Fruit fly (Drosophila melanogaster): ENCODE measurements around the gene CG12730.

Gene CG12730

dm6 chrX:5515903-5516658, at the start of gene CG12730 (continued):
- peak; percentile 60 for TF ChIP-seq Ptx1 (GFP tag; IDR thresholded peaks at IDR 0.05)
- peak; percentile 53 for TF ChIP-seq CG7839 (tag; optimal IDR thresholded peaks at IDR 0.05)
- peak; percentile 35; the same call in 1 of the 3 replicates for TF ChIP-seq CG11695 (GFP tag; IDR thresholded peaks at IDR 0.05)
- TF ChIP-seq CG1603 (tag; optimal IDR thresholded peaks at IDR 0.05) = no peak
- peak; percentile 41; the same call in 1 of the 2 replicates for TF ChIP-seq lmd (GFP tag; IDR thresholded peaks at IDR 0.05)
- TF ChIP-seq kni (GFP tag; optimal IDR thresholded peaks at IDR 0.05) = no peak
- TF ChIP-seq CG8290 (GFP tag; optimal IDR thresholded peaks at IDR 0.05) = no peak
- TF ChIP-seq CG8290 (tag; optimal IDR thresholded peaks at IDR 0.05) = no peak
- TF ChIP-seq pnt (GFP tag; optimal IDR thresholded peaks at IDR 0.05) = no peak
- TF ChIP-seq CG34376 (GFP tag; optimal IDR thresholded peaks at IDR 0.05) = no peak
- TF ChIP-seq bab2 (GFP tag; optimal IDR thresholded peaks at IDR 0.05) = no peak
- TF ChIP-seq CG9817 (tag; optimal IDR thresholded peaks at IDR 0.05) = no peak
- TF ChIP-seq CG42726 (GFP tag; IDR thresholded peaks at IDR 0.05; ENCODE audit: partially characterized antibody) = no peak
- TF ChIP-seq Drgx (GFP tag; IDR thresholded peaks at IDR 0.05) = peak; percentile 34; the same call in 1 of the 2 replicates
- TF ChIP-seq CG8944 (GFP tag; optimal IDR thresholded peaks at IDR 0.05) = no peak
- TF ChIP-seq CG9876 (GFP tag; optimal IDR thresholded peaks at IDR 0.05) = no peak
- TF ChIP-seq Stat92E (GFP tag; optimal IDR thresholded peaks at IDR 0.05) = no peak
- peak; percentile 17 for TF ChIP-seq sisA (GFP tag; IDR thresholded peaks at IDR 0.05)
- TF ChIP-seq CG17829 (tag; optimal IDR thresholded peaks at IDR 0.05) = no peak
- TF ChIP-seq Jarid2 (GFP tag; optimal IDR thresholded peaks at IDR 0.05) = no peak
- TF ChIP-seq CG5180 (GFP tag; optimal IDR thresholded peaks at IDR 0.05) = no peak
- TF ChIP-seq Hey (tag; optimal IDR thresholded peaks at IDR 0.05) = no peak
- TF ChIP-seq run (tag; optimal IDR thresholded peaks at IDR 0.05) = no peak
- no peak for TF ChIP-seq Bgb (GFP tag; IDR thresholded peaks at IDR 0.05; ENCODE audit: partially characterized antibody)
- no peak for TF ChIP-seq CG8478 (optimal IDR thresholded peaks at IDR 0.05)
- TF ChIP-seq Vsx1 (GFP tag; optimal IDR thresholded peaks at IDR 0.05) = no peak
- no peak for TF ChIP-seq CG10321 (GFP tag; IDR thresholded peaks at IDR 0.05)
- no peak for TF ChIP-seq CG1529 (GFP tag; optimal IDR thresholded peaks at IDR 0.05)
- peak; percentile 64 for TF ChIP-seq CG14441 (GFP tag; IDR thresholded peaks at IDR 0.05)
- no peak for TF ChIP-seq Ets97D (GFP tag; optimal IDR thresholded peaks at IDR 0.05)
- TF ChIP-seq C15 (GFP tag; IDR thresholded peaks at IDR 0.05) = no peak
- no peak for TF ChIP-seq scrt (GFP tag; optimal IDR thresholded peaks at IDR 0.05)
- TF ChIP-seq CG11247 (GFP tag; IDR thresholded peaks at IDR 0.05) = 0 out of 2 replicates have a peak, but pooled peaks have one; percentile 42
- TF ChIP-seq gsb (GFP tag; IDR thresholded peaks at IDR 0.05) = peak; percentile 38; the same call in 1 of the 2 replicates
- peak; percentile 73; the same call in 2 of the 3 replicates for TF ChIP-seq dysf (GFP tag; IDR thresholded peaks at IDR 0.05)
- no peak for TF ChIP-seq CG2120 (GFP tag; optimal IDR thresholded peaks at IDR 0.05)
- no peak for TF ChIP-seq wdn (GFP tag; IDR thresholded peaks at IDR 0.05)
- TF ChIP-seq CG15011 (GFP tag; optimal IDR thresholded peaks at IDR 0.05) = no peak
- TF ChIP-seq Dp (GFP tag; optimal IDR thresholded peaks at IDR 0.05) = no peak
- no peak for TF ChIP-seq NFAT (GFP tag; IDR thresholded peaks at IDR 0.05)
- no peak for TF ChIP-seq ems (GFP tag; optimal IDR thresholded peaks at IDR 0.05)
- no peak for TF ChIP-seq CG4617 (GFP tag; optimal IDR thresholded peaks at IDR 0.05; ENCODE audit: borderline replicate concordance)
- peak; percentile 26; the same call in 1 of the 3 replicates for TF ChIP-seq ase (GFP tag; IDR thresholded peaks at IDR 0.05)
- no peak for TF ChIP-seq Optix (GFP tag; IDR thresholded peaks at IDR 0.05)
- no peak for TF ChIP-seq E2f2 (GFP tag; IDR thresholded peaks at IDR 0.05)
- TF ChIP-seq H15 (GFP tag; IDR thresholded peaks at IDR 0.05) = no peak
- TF ChIP-seq ind (GFP tag; optimal IDR thresholded peaks at IDR 0.05) = no peak
- no peak for TF ChIP-seq Lim3 (GFP tag; IDR thresholded peaks at IDR 0.05)
- TF ChIP-seq lilli (GFP tag; optimal IDR thresholded peaks at IDR 0.05) = peak; percentile 24
- TF ChIP-seq Adf1 (GFP tag; IDR thresholded peaks at IDR 0.05) = no peak
- peak; percentile 28; the same call in 1 of the 2 replicates for TF ChIP-seq Atf6 (GFP tag; IDR thresholded peaks at IDR 0.05)
